Worm (Caenorhabditis elegans) whole organism, mixed stage, embryonic: Measurements from ENCODE around the gene F21F8.5.

Experiments
- M03D4.4 ChIP-seq: sonication (generic microtip); optimal IDR thresholded peaks from 2 replicates; lab custom pipeline; 2017; ENCODE audit warnings: mild to moderate bottlenecking, missing genetic modification characterization, missing compliant biosample characterization
- bed-3 ChIP-seq: fragments of 200-800 bp; sonication (Bioruptor generic); optimal IDR thresholded peaks from 3 replicates; lab custom pipeline; 2018; ENCODE audit warnings: mild to moderate bottlenecking, missing genetic modification characterization, moderate library complexity, missing compliant biosample characterization
- blmp-1 ChIP-seq: fragments of 150-350 bp; optimal IDR thresholded peaks from 2 replicates; lab custom pipeline; 2014; ENCODE audit warnings: missing biosample characterization, missing genetic modification characterization
- ceh-39 ChIP-seq: fragments of 150-350 bp; optimal IDR thresholded peaks from 2 replicates; lab custom pipeline; 2014; ENCODE audit warnings: missing biosample characterization, missing genetic modification characterization
- ceh-43 ChIP-seq: fragments of 200-800 bp; sonication (Bioruptor generic); optimal IDR thresholded peaks from 2 replicates; lab custom pipeline; 2018; ENCODE audit warnings: mild to moderate bottlenecking, missing genetic modification characterization, moderate library complexity, missing compliant biosample characterization
- cnd-1 ChIP-seq: fragments of 200-800 bp; sonication (Bioruptor generic); optimal IDR thresholded peaks from 2 replicates; lab custom pipeline; 2018; ENCODE audit warnings: mild to moderate bottlenecking, missing genetic modification characterization, missing compliant biosample characterization
- drap-1 ChIP-seq: fragments of 200-800 bp; sonication (Bioruptor generic); optimal IDR thresholded peaks from 3 replicates; lab custom pipeline; 2018; ENCODE audit warnings: mild to moderate bottlenecking, missing genetic modification characterization, missing compliant biosample characterization
- elt-3 ChIP-seq: fragments of 150-350 bp; optimal IDR thresholded peaks from 2 replicates; lab custom pipeline; 2014; ENCODE audit warnings: missing biosample characterization, missing genetic modification characterization
- flh-1 ChIP-seq: fragments of 200-800 bp; sonication (Bioruptor generic); optimal IDR thresholded peaks from 2 replicates; lab custom pipeline; 2018; ENCODE audit warnings: mild to moderate bottlenecking, missing genetic modification characterization, moderate library complexity, missing compliant biosample characterization
- hlh-1 ChIP-seq: fragments of 150-350 bp; optimal IDR thresholded peaks from 2 replicates; lab custom pipeline; 2014; ENCODE audit warnings: missing biosample characterization, missing genetic modification reagents, missing genetic modification characterization
- lin-13 ChIP-seq: fragments of 150-350 bp; optimal IDR thresholded peaks from 2 replicates; lab custom pipeline; 2014; ENCODE audit warnings: missing biosample characterization, missing genetic modification characterization
- lin-32 ChIP-seq: fragments of 200-800 bp; sonication (Bioruptor generic); optimal IDR thresholded peaks from 2 replicates; lab custom pipeline; 2018; ENCODE audit warnings: mild to moderate bottlenecking, missing genetic modification characterization, missing compliant biosample characterization
- lsy-2 ChIP-seq: fragments of 150-350 bp; optimal IDR thresholded peaks from 2 replicates; lab custom pipeline; 2014; ENCODE audit warnings: missing biosample characterization, missing genetic modification characterization
- mab-5 ChIP-seq: fragments of 150-350 bp; optimal IDR thresholded peaks from 2 replicates; lab custom pipeline; 2014; ENCODE audit warnings: missing biosample characterization, missing genetic modification characterization
- mep-1 ChIP-seq: fragments of 150-350 bp; optimal IDR thresholded peaks from 2 replicates; lab custom pipeline; 2017; ENCODE audit warnings: missing biosample characterization, missing genetic modification reagents, missing genetic modification characterization, inconsistent platforms
- mls-2 ChIP-seq: sonication (generic microtip); optimal IDR thresholded peaks from 2 replicates; lab custom pipeline; 2016; ENCODE audit warnings: mild to moderate bottlenecking, missing genetic modification characterization, moderate library complexity, missing compliant biosample characterization
- nhr-12 ChIP-seq: fragments of 150-350 bp; optimal IDR thresholded peaks from 2 replicates; lab custom pipeline; 2014; ENCODE audit warnings: missing biosample characterization, missing genetic modification characterization
- nhr-2 ChIP-seq: fragments of 150-350 bp; optimal IDR thresholded peaks from 2 replicates; lab custom pipeline; 2014; ENCODE audit warnings: missing biosample characterization, missing genetic modification characterization
- nhr-237 ChIP-seq: fragments of 150-350 bp; optimal IDR thresholded peaks from 2 replicates; lab custom pipeline; 2014; ENCODE audit warnings: missing biosample characterization, missing genetic modification characterization
- nhr-28 ChIP-seq: fragments of 150-350 bp; optimal IDR thresholded peaks from 2 replicates; lab custom pipeline; 2014; ENCODE audit warnings: missing biosample characterization, missing genetic modification characterization
- nhr-76 ChIP-seq: sonication (generic microtip); optimal IDR thresholded peaks from 2 replicates; lab custom pipeline; 2017; ENCODE audit warnings: missing biosample characterization, missing genetic modification characterization
- pha-4 ChIP-seq: fragments of 150-350 bp; optimal IDR thresholded peaks from 2 replicates; lab custom pipeline; 2018; ENCODE audit warnings: missing biosample characterization, missing genetic modification reagents, missing genetic modification characterization
- snpc-4 ChIP-seq: fragments of 150-350 bp; optimal IDR thresholded peaks from 2 replicates; lab custom pipeline; 2014; ENCODE audit warnings: missing biosample characterization, missing genetic modification characterization
- sptf-1 ChIP-seq: sonication (generic microtip); optimal IDR thresholded peaks from 2 replicates; lab custom pipeline; 2017; ENCODE audit warnings: mild to moderate bottlenecking, missing genetic modification characterization, moderate library complexity, missing compliant biosample characterization
- tbx-8 ChIP-seq: fragments of 200-800 bp; sonication (Bioruptor generic); optimal IDR thresholded peaks from 2 replicates; lab custom pipeline; 2018; ENCODE audit warnings: mild to moderate bottlenecking, missing genetic modification characterization, moderate library complexity, missing compliant biosample characterization
- unc-120 ChIP-seq: sonication (generic microtip); optimal IDR thresholded peaks from 2 replicates; lab custom pipeline; 2017; ENCODE audit warnings: missing genetic modification characterization, missing compliant biosample characterization; ENCODE audit not compliant: poor library complexity, severe bottlenecking
- unc-39 ChIP-seq: fragments of 150-350 bp; optimal IDR thresholded peaks from 2 replicates; lab custom pipeline; 2014; ENCODE audit warnings: missing biosample characterization, missing genetic modification characterization
- ztf-11 ChIP-seq: fragments of 150-350 bp; optimal IDR thresholded peaks from 2 replicates; lab custom pipeline; 2014; ENCODE audit warnings: missing biosample characterization, missing genetic modification characterization

The F21F8.5 gene

ce11 chrV:8266232-8266631 is at the start of gene F21F8.5:
F21F8.5 (minus strand) TSS chrV:8266332.
- TF ChIP-seq unc-120 (tag; lab: Kevin White, UChicago) (no peak), lin-32 (GFP tag; lab: Kevin White, UChicago) (no peak), lin-13 (no peak), nhr-76 (tag; lab: Kevin White, UChicago) (no peak), elt-3 (tag; lab: Kevin White, UChicago) (no peak), lsy-2 (no peak), ztf-11 (no peak), ceh-43 (GFP tag; lab: Kevin White, UChicago) (no peak), ceh-39 (tag; lab: Kevin White, UChicago) (no peak), snpc-4 (no peak), mls-2 (no peak), nhr-28 (no peak), tbx-8 (GFP tag; lab: Kevin White, UChicago) (no peak), hlh-1 (tag; lab: Kevin White, UChicago) (no peak)

- TF ChIP-seq flh-1 (GFP tag; lab: Kevin White, UChicago): no peak
- no peak for TF ChIP-seq drap-1 (GFP tag; lab: Kevin White, UChicago)
- TF ChIP-seq lsy-2: no peak
- no peak for TF ChIP-seq sptf-1 (tag; lab: Kevin White, UChicago)
- TF ChIP-seq M03D4.4: no peak
- no peak for TF ChIP-seq mab-5 (tag; lab: Kevin White, UChicago)
These were observed 45.1 kb upstream of the F21F8.5 start, which contains the start of gene W02D7.12 for ce11 chrV:8311210-8311609. W02D7.12 (plus strand) TSS chrV:8311510.

ce11 chrV:8307681-8308080 is 41.5 kb upstream of the F21F8.5 start, which contains the start of gene clec-218:
clec-218 (plus strand) TSS chrV:8307942.
- TF ChIP-seq unc-39 (tag; lab: Kevin White, UChicago): no peak
- TF ChIP-seq nhr-28: no peak
- no peak for TF ChIP-seq lsy-2
- no peak for TF ChIP-seq lin-13
- TF ChIP-seq nhr-237 (tag; lab: Kevin White, UChicago): no peak
- no peak for TF ChIP-seq ztf-11
- no peak for TF ChIP-seq lin-32 (GFP tag; lab: Kevin White, UChicago)
- TF ChIP-seq hlh-1 (tag; lab: Kevin White, UChicago): no peak
- no peak for TF ChIP-seq mls-2
- no peak for TF ChIP-seq blmp-1
- no peak for TF ChIP-seq sptf-1 (tag; lab: Kevin White, UChicago)
- no peak for TF ChIP-seq pha-4 (tag; lab: Kevin White, UChicago)
- TF ChIP-seq bed-3: no peak

ce11 chrV:8307013-8307412 is 40.9 kb upstream of the F21F8.5 start:
- TF ChIP-seq bed-3 (no peak), M03D4.4 (no peak), nhr-28 (no peak)
- TF ChIP-seq, all 35 proteins: peak for 0

ce11 chrV:8306366-8306765 is 40.2 kb upstream of the F21F8.5 start, which contains the start of gene W02D7.8:
W02D7.8 (minus strand) TSS chrV:8306466.
- TF ChIP-seq mab-5 (tag; lab: Kevin White, UChicago): no peak
- no peak for TF ChIP-seq nhr-237 (tag; lab: Kevin White, UChicago)
- TF ChIP-seq ztf-11: no peak
- TF ChIP-seq nhr-12 (tag; lab: Kevin White, UChicago): no peak

- no peak for TF ChIP-seq mep-1 (tag; lab: Kevin White, UChicago)
- TF ChIP-seq nhr-237 (tag; lab: Kevin White, UChicago): no peak
- no peak for TF ChIP-seq nhr-12 (tag; lab: Kevin White, UChicago)
- TF ChIP-seq lsy-2: no peak
- no peak for TF ChIP-seq sptf-1 (tag; lab: Kevin White, UChicago)
- TF ChIP-seq nhr-2 (tag; lab: Kevin White, UChicago): no peak
- TF ChIP-seq cnd-1 (tag; lab: Kevin White, UChicago): no peak
- TF ChIP-seq blmp-1: no peak
These were observed 39.8 kb upstream of the F21F8.5 start for ce11 chrV:8305940-8306339.
